Fruit fly (Drosophila melanogaster) whole organism: Measurements from ENCODE around the gene Imp.

ENCODE experiments used
- CG8478 ChIP-seq: fragments of >200 bp; optimal IDR thresholded peaks from 2 replicates; lab custom pipeline; 2018; ENCODE audit warnings: inconsistent platforms
- EcR ChIP-seq, 2 experiments: fragments of >200 bp; optimal IDR thresholded peaks; 2 replicates each; lab custom pipeline; 2017; ENCODE audit warnings: missing biosample characterization in 2 of 2, missing genetic modification characterization in 2 of 2, missing genetic modification reagents in 2 of 2
- pan ChIP-seq: fragments of >200 bp; optimal IDR thresholded peaks from 2 replicates; lab custom pipeline; 2017
- psq ChIP-seq: fragments of >200 bp; optimal IDR thresholded peaks from 2 replicates; lab custom pipeline; 2017
- usp ChIP-seq: fragments of >200 bp; optimal IDR thresholded peaks from 2 replicates; lab custom pipeline; 2017; ENCODE audit warnings: missing biosample characterization, missing genetic modification characterization, mixed read lengths

- TF ChIP-seq pan (lab: Kevin White, UChicago) (no peak), CG8478 (lab: Kevin White, UChicago) (no peak), usp (GFP tag; lab: Kevin White, UChicago) (no peak), psq (lab: Kevin White, UChicago) (no peak), EcR (GFP tag; optimal IDR thresholded peaks at IDR 0.05; lab: Kevin White, UChicago) (no peak)
Measured at dm6 chrX:10784330-10784778, 39.7 kb downstream of the Imp start.
